Worm (Caenorhabditis elegans) whole organism, L4 larva: ENCODE measurements around the gene lpr-4.

Source experiments
- Y75B8A.6 ChIP-seq: fragments of 200-800 bp; sonication (Bioruptor generic); IDR thresholded peaks from 2 replicates; pipeline ENCODE4 v1.3.6; 2022; ENCODE audit warnings: missing genetic modification reagents, missing genetic modification characterization, missing compliant biosample characterization
- aha-1 ChIP-seq: fragments of 150-350 bp; peaks from one replicate; lab custom pipeline; 2014; ENCODE audit warnings: missing biosample characterization, missing genetic modification characterization
- ceh-28 ChIP-seq: fragments of 150-350 bp; optimal IDR thresholded peaks from 2 replicates; lab custom pipeline; 2014; ENCODE audit warnings: missing biosample characterization, missing genetic modification reagents, missing genetic modification characterization
- ceh-44 ChIP-seq: fragments of 200-800 bp; sonication (Bioruptor generic); IDR thresholded peaks from 2 replicates; pipeline ENCODE4 v1.3.6; 2022; ENCODE audit warnings: missing genetic modification reagents, missing genetic modification characterization, missing compliant biosample characterization
- ceh-82 ChIP-seq: sonication (generic microtip); optimal IDR thresholded peaks from 2 replicates; lab custom pipeline; 2017; ENCODE audit warnings: missing biosample characterization, missing genetic modification characterization
- ces-1 ChIP-seq: fragments of 150-350 bp; sonication (generic microtip); optimal IDR thresholded peaks from 4 replicates; lab custom pipeline; 2014; ENCODE audit warnings: missing biosample characterization, missing genetic modification reagents, missing genetic modification characterization
- daf-12 ChIP-seq: fragments of 150-350 bp; optimal IDR thresholded peaks from 2 replicates; lab custom pipeline; 2014; ENCODE audit warnings: missing biosample characterization, missing genetic modification reagents, missing genetic modification characterization
- daf-16 ChIP-seq, 3 experiments: sonication (generic microtip); optimal IDR thresholded peaks; 2 replicates each; lab custom pipeline; 2016 to 2017; ENCODE audit warnings: missing genetic modification characterization in 3 of 3, missing genetic modification reagents in 3 of 3, mild to moderate bottlenecking in 2 of 3, missing compliant biosample characterization in 2 of 3, missing biosample characterization in 1 of 3, moderate library complexity in 1 of 3
- dmd-6 ChIP-seq: fragments of 200-800 bp; sonication (Bioruptor generic); IDR thresholded peaks from 2 replicates; pipeline ENCODE4 v1.3.6; 2022; ENCODE audit warnings: missing genetic modification reagents, missing genetic modification characterization, missing compliant biosample characterization
- dve-1 ChIP-seq: sonication (generic microtip); optimal IDR thresholded peaks from 2 replicates; lab custom pipeline; 2017; ENCODE audit warnings: antibody characterized with exemption, mild to moderate bottlenecking, missing genetic modification characterization, missing compliant biosample characterization; ENCODE audit not compliant: insufficient read depth
- egl-43 ChIP-seq: fragments of 200-800 bp; sonication (Bioruptor generic); IDR thresholded peaks from 2 replicates; pipeline ENCODE4 v1.3.6; 2022; ENCODE audit warnings: missing genetic modification reagents, missing genetic modification characterization, missing compliant biosample characterization
- hlh-11 ChIP-seq: fragments of 200-800 bp; sonication (Bioruptor generic); optimal IDR thresholded peaks from 2 replicates; lab custom pipeline; 2018; ENCODE audit warnings: mild to moderate bottlenecking, missing genetic modification characterization, missing compliant biosample characterization
- hlh-30 ChIP-seq: sonication (generic microtip); optimal IDR thresholded peaks from 2 replicates; lab custom pipeline; 2017; ENCODE audit warnings: antibody characterized with exemption, mild to moderate bottlenecking, missing genetic modification characterization, missing compliant biosample characterization; ENCODE audit not compliant: insufficient read depth
- hmg-1.1 ChIP-seq: fragments of 200-800 bp; sonication (Bioruptor generic); IDR thresholded peaks from 2 replicates; pipeline ENCODE4 v1.3.6; 2022; ENCODE audit warnings: missing genetic modification reagents, missing genetic modification characterization, missing compliant biosample characterization
- jun-1 ChIP-seq: fragments of 150-350 bp; optimal IDR thresholded peaks from 2 replicates; lab custom pipeline; 2014; ENCODE audit warnings: missing biosample characterization, missing genetic modification reagents, missing genetic modification characterization
- lin-13 ChIP-seq: fragments of 150-350 bp; optimal IDR thresholded peaks from 2 replicates; lab custom pipeline; 2014; ENCODE audit warnings: missing biosample characterization, missing genetic modification reagents, missing genetic modification characterization
- madf-5 ChIP-seq, 2 experiments: fragments of 200-800 bp; sonication (Bioruptor generic); IDR thresholded peaks; 2 replicates each; pipeline ENCODE4 v1.3.6; 2022; ENCODE audit warnings: missing compliant biosample characterization in 2 of 2, missing genetic modification characterization in 2 of 2
- madf-9 ChIP-seq: fragments of 200-800 bp; sonication (Bioruptor generic); conservative IDR thresholded peaks from 2 replicates; pipeline ENCODE4 v1.3.6; 2022; ENCODE audit warnings: missing genetic modification reagents, missing genetic modification characterization, missing compliant biosample characterization
- mdl-1 ChIP-seq, 2 experiments: fragments of 150-350 bp in 1 of 2; sonication (generic microtip) in 1 of 2; optimal IDR thresholded peaks; 2 replicates each; lab custom pipeline; 2014 to 2017; ENCODE audit warnings: missing biosample characterization in 2 of 2, missing genetic modification characterization in 2 of 2
- mep-1 ChIP-seq: fragments of 150-350 bp; sonication (generic microtip); optimal IDR thresholded peaks from 3 replicates; lab custom pipeline; 2014; ENCODE audit warnings: missing biosample characterization, missing genetic modification characterization
- mes-2 ChIP-seq: sonication (generic microtip); optimal IDR thresholded peaks from 2 replicates; lab custom pipeline; 2016; ENCODE audit warnings: missing genotype, mild to moderate bottlenecking, missing genetic modification characterization, missing compliant biosample characterization; ENCODE audit not compliant: poor library complexity, severe bottlenecking
- mxl-3 ChIP-seq: fragments of 200-800 bp; sonication (Bioruptor generic); optimal IDR thresholded peaks from 2 replicates; lab custom pipeline; 2018; ENCODE audit warnings: mild to moderate bottlenecking, missing genetic modification characterization, missing compliant biosample characterization
- nhr-11 ChIP-seq: fragments of 150-350 bp; optimal IDR thresholded peaks from 2 replicates; lab custom pipeline; 2014; ENCODE audit warnings: missing biosample characterization, missing genetic modification characterization
- nhr-111 ChIP-seq: fragments of 200-800 bp; sonication (Bioruptor generic); optimal IDR thresholded peaks from 2 replicates; lab custom pipeline; 2018; ENCODE audit warnings: mild to moderate bottlenecking, missing genetic modification characterization, missing compliant biosample characterization
- nhr-237 ChIP-seq: sonication (generic microtip); optimal IDR thresholded peaks from 2 replicates; lab custom pipeline; 2017; ENCODE audit warnings: missing biosample characterization, missing genetic modification characterization
- nhr-28 ChIP-seq: fragments of 150-350 bp; optimal IDR thresholded peaks from 2 replicates; lab custom pipeline; 2014; ENCODE audit warnings: missing biosample characterization, missing genetic modification characterization
- nhr-42 ChIP-seq: fragments of 200-800 bp; sonication (Bioruptor generic); IDR thresholded peaks from 2 replicates; pipeline ENCODE4 v1.3.6; 2022; ENCODE audit warnings: missing genetic modification characterization, missing compliant biosample characterization
- nhr-48 ChIP-seq: sonication (generic microtip); optimal IDR thresholded peaks from 2 replicates; lab custom pipeline; 2016; ENCODE audit warnings: mild to moderate bottlenecking, missing genetic modification characterization, missing compliant biosample characterization
- pha-4 ChIP-seq, 2 experiments: fragments of 150-350 bp in 1 of 2; fragments of 200-800 bp in 1 of 2; sonication (Bioruptor generic) in 1 of 2; IDR thresholded peaks in 1 of 2; optimal IDR thresholded peaks in 1 of 2; 2 replicates each; pipeline versions ENCODE4 v1.3.6 to Lab custom; 2014 to 2022; ENCODE audit warnings: missing genetic modification characterization in 2 of 2, missing genetic modification reagents in 2 of 2, missing biosample characterization in 1 of 2, missing compliant biosample characterization in 1 of 2
- pqm-1 ChIP-seq: sonication (generic microtip); optimal IDR thresholded peaks from 2 replicates; lab custom pipeline; 2017; ENCODE audit warnings: missing biosample characterization, missing genetic modification characterization
- rbr-2 ChIP-seq: sonication (generic microtip); optimal IDR thresholded peaks from 2 replicates; lab custom pipeline; 2016; ENCODE audit warnings: missing genotype, missing genetic modification characterization, missing compliant biosample characterization
- sdz-12 ChIP-seq: fragments of 200-800 bp; sonication (Bioruptor generic); optimal IDR thresholded peaks from 2 replicates; lab custom pipeline; 2018; ENCODE audit warnings: mild to moderate bottlenecking, missing genetic modification characterization, missing compliant biosample characterization
- set-16 ChIP-seq: fragments of 200-800 bp; sonication (Bioruptor generic); IDR thresholded peaks from 2 replicates; pipeline ENCODE4 v1.3.6; 2022; ENCODE audit warnings: missing genetic modification reagents, missing genetic modification characterization, missing compliant biosample characterization
- unc-130 ChIP-seq: sonication (generic microtip); optimal IDR thresholded peaks from 2 replicates; lab custom pipeline; 2016; ENCODE audit warnings: missing genetic modification reagents, missing genetic modification characterization, missing compliant biosample characterization
- unc-62 ChIP-seq, 3 experiments: fragments of 150-350 bp in 1 of 3; sonication (generic microtip); optimal IDR thresholded peaks in 2 of 3; peaks in 1 of 3; 1 replicate in 1 of 3; 2 replicates in 2 of 3; lab custom pipeline; 2014 to 2017; ENCODE audit warnings: missing biosample characterization in 3 of 3, missing genetic modification characterization in 3 of 3, missing genetic modification reagents in 3 of 3, missing genotype in 1 of 3
- vab-7 ChIP-seq: fragments of 200-800 bp; sonication (Bioruptor generic); IDR thresholded peaks from 2 replicates; pipeline ENCODE4 v1.3.6; 2022; ENCODE audit warnings: missing genetic modification reagents, missing genetic modification characterization, missing compliant biosample characterization
- zag-1 ChIP-seq: fragments of 150-350 bp; optimal IDR thresholded peaks from 2 replicates; lab custom pipeline; 2014; ENCODE audit warnings: missing biosample characterization, missing genetic modification characterization
- zfp-2 ChIP-seq: sonication (generic microtip); optimal IDR thresholded peaks from 2 replicates; lab custom pipeline; 2016; ENCODE audit warnings: mild to moderate bottlenecking, missing genetic modification characterization, missing compliant biosample characterization
- zip-2 ChIP-seq: fragments of 150-350 bp; optimal IDR thresholded peaks from 2 replicates; lab custom pipeline; 2014; ENCODE audit warnings: missing biosample characterization, missing genetic modification characterization
- ztf-7 ChIP-seq: fragments of 150-350 bp; optimal IDR thresholded peaks from 2 replicates; lab custom pipeline; 2014; ENCODE audit warnings: missing biosample characterization, missing genetic modification characterization

Gene lpr-4

ce11 chrX:11035563-11035962, 29.4 kb upstream of the lpr-4 start:
- TF ChIP-seq vab-7 (GFP tag; lab: Robert Waterston, UW) (no peak), sdz-12 (no peak), nhr-11 (tag; lab: Kevin White, UChicago) (peak; percentile 53), daf-16 (GFP tag; optimal IDR thresholded peaks at IDR 0.05; lab: Kevin White, UChicago) (peak in 1 of 2 experiments; percentile 67), daf-16 (tag; optimal IDR thresholded peaks at IDR 0.05; lab: Kevin White, UChicago) (no peak), unc-130 (no peak), hlh-11 (tag; lab: Kevin White, UChicago) (peak; percentile 13)

- no peak for TF ChIP-seq nhr-237
- TF ChIP-seq ceh-28, result peak; percentile 14
- no peak for TF ChIP-seq egl-43 (GFP tag; lab: Robert Waterston, UW)
- TF ChIP-seq nhr-11 (tag; lab: Kevin White, UChicago), result no peak
- peak; percentile 49 for TF ChIP-seq mes-2 (tag; lab: Kevin White, UChicago)
- TF ChIP-seq hmg-1.1 (GFP tag; lab: Robert Waterston, UW), result no peak
- peak; percentile 30 for TF ChIP-seq hlh-11 (tag; lab: Kevin White, UChicago)
- TF ChIP-seq nhr-48, result peak; percentile 42
- peak; percentile 74 for TF ChIP-seq aha-1
- TF ChIP-seq jun-1 (tag; lab: Kevin White, UChicago), result no peak
- TF ChIP-seq dmd-6 (GFP tag; lab: Robert Waterston, UW), result peak; percentile 54
- TF ChIP-seq pqm-1 (tag; lab: Kevin White, UChicago), result peak; percentile 80
- TF ChIP-seq pha-4 (GFP tag; IDR thresholded peaks at IDR 0.05; lab: Robert Waterston, UW), result no peak
- TF ChIP-seq pha-4 (tag; optimal IDR thresholded peaks at IDR 0.05; lab: Kevin White, UChicago), result no peak
- peak; percentile 11 for TF ChIP-seq mxl-3 (GFP tag; lab: Kevin White, UChicago)
- peak; percentile 21 for TF ChIP-seq hlh-30
- TF ChIP-seq nhr-28 (tag; lab: Kevin White, UChicago), result peak; percentile 3
- no peak for TF ChIP-seq zag-1 (tag; lab: Kevin White, UChicago)
- no peak for TF ChIP-seq mep-1 (tag; lab: Kevin White, UChicago)
- TF ChIP-seq dve-1 (tag; lab: Kevin White, UChicago), result peak; percentile 39
- TF ChIP-seq Y75B8A.6, result no peak
- no peak for TF ChIP-seq daf-16 (GFP tag; optimal IDR thresholded peaks at IDR 0.05; lab: Kevin White, UChicago)
- TF ChIP-seq daf-16 (tag; optimal IDR thresholded peaks at IDR 0.05; lab: Kevin White, UChicago), result peak; percentile 85
- peak in 1 of 2 experiments; percentile 11 for TF ChIP-seq mdl-1 (tag; optimal IDR thresholded peaks at IDR 0.05; lab: Kevin White, UChicago)
These were observed 28.5 kb upstream of the lpr-4 start for ce11 chrX:11036114-11037087.

ce11 chrX:11038221-11038620, 26.7 kb upstream of the lpr-4 start:
- no peak for TF ChIP-seq daf-16 (GFP tag; optimal IDR thresholded peaks at IDR 0.05; lab: Kevin White, UChicago)
- no peak for TF ChIP-seq daf-16 (tag; optimal IDR thresholded peaks at IDR 0.05; lab: Kevin White, UChicago)
- TF ChIP-seq rbr-2 (tag; lab: Kevin White, UChicago), result no peak
- no peak for TF ChIP-seq nhr-111
- peak in 1 of 2 experiments; percentile 50 for TF ChIP-seq unc-62 (GFP tag; optimal IDR thresholded peaks at IDR 0.05 in 1 of 2; lab: Kevin White, UChicago)
- TF ChIP-seq unc-62 (tag; optimal IDR thresholded peaks at IDR 0.05; lab: Kevin White, UChicago), result no peak
- no peak for TF ChIP-seq madf-9

ce11 chrX:11042777-11043176, 22.1 kb upstream of the lpr-4 start, which contains the start of gene C09F12.3:
Gene C09F12.3, minus strand, starts transcription at chrX:11042877.
- TF ChIP-seq ces-1 (GFP tag; lab: Kevin White, UChicago) (no peak), ceh-82 (tag; lab: Kevin White, UChicago) (no peak), zip-2 (no peak), ztf-7 (tag; lab: Kevin White, UChicago) (no peak), lin-13 (no peak), zfp-2 (tag; lab: Kevin White, UChicago) (no peak), nhr-42 (GFP tag; lab: Robert Waterston, UW) (no peak), daf-12 (tag; lab: Kevin White, UChicago) (no peak), madf-5 (GFP tag; IDR thresholded peaks at IDR 0.05; lab: Robert Waterston, UW) (no peak), set-16 (GFP tag; lab: Robert Waterston, UW) (no peak), ceh-44 (GFP tag; lab: Robert Waterston, UW) (no peak)
